Worm (Caenorhabditis elegans) whole organism, L1 larva: ENCODE data around the gene smf-1.

Experiments
- C04F5.9 ChIP-seq: sonication (generic microtip); optimal IDR thresholded peaks from 2 replicates; lab custom pipeline; 2016; ENCODE audit warnings: missing genetic modification characterization, missing compliant biosample characterization
- C16A3.4 ChIP-seq: fragments of 150-350 bp; optimal IDR thresholded peaks from 2 replicates; lab custom pipeline; 2014; ENCODE audit warnings: missing biosample characterization, missing genetic modification characterization
- C34B4.2 ChIP-seq: sonication (generic microtip); optimal IDR thresholded peaks from 2 replicates; lab custom pipeline; 2017; ENCODE audit warnings: mild to moderate bottlenecking, missing genetic modification characterization, missing compliant biosample characterization
- Y116A8C.19 ChIP-seq: sonication (generic microtip); optimal IDR thresholded peaks from 2 replicates; lab custom pipeline; 2016; ENCODE audit warnings: missing compliant biosample characterization, missing genetic modification characterization, borderline replicate concordance
- ama-1 ChIP-seq: fragments of 150-350 bp; optimal IDR thresholded peaks from 2 replicates; lab custom pipeline; 2014
- blmp-1 ChIP-seq: fragments of 150-350 bp; optimal IDR thresholded peaks from 2 replicates; lab custom pipeline; 2014; ENCODE audit warnings: missing biosample characterization, missing genetic modification characterization
- ceh-63 ChIP-seq: fragments of 200-800 bp; sonication (Bioruptor generic); optimal IDR thresholded peaks from 2 replicates; lab custom pipeline; 2018; ENCODE audit warnings: mild to moderate bottlenecking, missing genetic modification characterization, missing compliant biosample characterization
- ceh-82 ChIP-seq, 3 experiments: fragments of 150-350 bp in 1 of 3; sonication (generic microtip) in 2 of 3; optimal IDR thresholded peaks; 2 replicates each; lab custom pipeline; 2014 to 2017; ENCODE audit warnings: missing biosample characterization in 3 of 3, missing genetic modification characterization in 3 of 3
- ceh-88 ChIP-seq: fragments of 200-800 bp; sonication (Bioruptor generic); IDR thresholded peaks from 2 replicates; pipeline ENCODE4 v1.3.6; 2022; ENCODE audit warnings: missing genetic modification characterization, missing compliant biosample characterization
- dpl-1 ChIP-seq, 3 experiments: fragments of 150-350 bp in 2 of 3; sonication (generic microtip) in 1 of 3; optimal IDR thresholded peaks; 2 replicates each; lab custom pipeline; 2014 to 2017; ENCODE audit warnings: missing biosample characterization in 3 of 3, missing genetic modification characterization in 3 of 3, missing genetic modification reagents in 3 of 3
- elt-2 ChIP-seq: sonication (generic microtip); optimal IDR thresholded peaks from 2 replicates; lab custom pipeline; 2016; ENCODE audit warnings: missing genetic modification characterization, mild to moderate bottlenecking, inconsistent platforms, missing compliant biosample characterization, missing genetic modification reagents
- elt-3 ChIP-seq, 6 experiments: fragments of 150-350 bp in 1 of 6; sonication (generic microtip); optimal IDR thresholded peaks; 2 replicates each; lab custom pipeline; 2017 to 2018; ENCODE audit warnings: missing biosample characterization in 6 of 6, missing genetic modification characterization in 6 of 6, inconsistent platforms in 1 of 6
- fkh-10 ChIP-seq: sonication (generic microtip); optimal IDR thresholded peaks from 2 replicates; lab custom pipeline; 2017; ENCODE audit warnings: missing biosample characterization, missing genetic modification reagents, missing genetic modification characterization
- fkh-8 ChIP-seq: sonication (generic microtip); optimal IDR thresholded peaks from 2 replicates; lab custom pipeline; 2016; ENCODE audit warnings: mild to moderate bottlenecking, missing genetic modification characterization, missing compliant biosample characterization
- hpl-2 ChIP-seq: fragments of 150-350 bp; optimal IDR thresholded peaks from 2 replicates; lab custom pipeline; 2014; ENCODE audit warnings: missing biosample characterization, missing genetic modification reagents, missing genetic modification characterization
- irx-1 ChIP-seq: sonication (generic microtip); optimal IDR thresholded peaks from 2 replicates; lab custom pipeline; 2016; ENCODE audit warnings: missing genetic modification characterization, missing compliant biosample characterization
- isw-1 ChIP-seq: fragments of 200-800 bp; sonication (Bioruptor generic); IDR thresholded peaks from 2 replicates; pipeline ENCODE4 v1.3.6; 2022; ENCODE audit warnings: missing genetic modification characterization, missing compliant biosample characterization
- lin-14 ChIP-seq: fragments of 200-800 bp; sonication (Bioruptor generic); optimal IDR thresholded peaks from 2 replicates; lab custom pipeline; 2018; ENCODE audit warnings: mild to moderate bottlenecking, missing genetic modification characterization, moderate library complexity, missing compliant biosample characterization
- lin-15B ChIP-seq: fragments of 150-350 bp; sonication (generic microtip); optimal IDR thresholded peaks from 3 replicates; lab custom pipeline; 2014; ENCODE audit warnings: missing biosample characterization, missing genetic modification characterization
- lin-35 ChIP-seq, 2 experiments: fragments of 150-350 bp; optimal IDR thresholded peaks; 2 replicates each; lab custom pipeline; 2014; ENCODE audit warnings: missing biosample characterization in 2 of 2, missing genetic modification characterization in 2 of 2, missing genetic modification reagents in 2 of 2
- lin-39 ChIP-seq: fragments of 150-350 bp; optimal IDR thresholded peaks from 2 replicates; lab custom pipeline; 2014; ENCODE audit warnings: missing biosample characterization, missing genetic modification reagents, missing genetic modification characterization
- lir-3 ChIP-seq: sonication (generic microtip); optimal IDR thresholded peaks from 2 replicates; lab custom pipeline; 2016; ENCODE audit warnings: mild to moderate bottlenecking, missing genetic modification characterization, moderate library complexity, missing compliant biosample characterization; ENCODE audit not compliant: poor library complexity
- lsy-2 ChIP-seq, 2 experiments: fragments of 150-350 bp; optimal IDR thresholded peaks; 2 replicates each; lab custom pipeline; 2014; ENCODE audit warnings: missing biosample characterization in 2 of 2, missing genetic modification characterization in 2 of 2
- mab-9 ChIP-seq: fragments of 200-800 bp; sonication (Bioruptor generic); IDR thresholded peaks from 2 replicates; pipeline ENCODE4 v1.3.6; 2022; ENCODE audit warnings: missing genetic modification reagents, missing genetic modification characterization, missing compliant biosample characterization
- mep-1 ChIP-seq: fragments of 150-350 bp; optimal IDR thresholded peaks from 2 replicates; lab custom pipeline; 2014; ENCODE audit warnings: missing biosample characterization, missing genetic modification characterization
- nhr-19 ChIP-seq: fragments of 200-800 bp; sonication (Bioruptor generic); conservative IDR thresholded peaks from 2 replicates; pipeline ENCODE4 v1.3.6; 2022; ENCODE audit warnings: missing genetic modification characterization, missing compliant biosample characterization
- nhr-20 ChIP-seq: sonication (generic microtip); optimal IDR thresholded peaks from 2 replicates; lab custom pipeline; 2016; ENCODE audit warnings: mild to moderate bottlenecking, missing genetic modification characterization, missing compliant biosample characterization
- nhr-237 ChIP-seq: fragments of 150-350 bp; optimal IDR thresholded peaks from 2 replicates; lab custom pipeline; 2014; ENCODE audit warnings: missing biosample characterization, missing genetic modification characterization
- nhr-47 ChIP-seq: sonication (generic microtip); optimal IDR thresholded peaks from 2 replicates; lab custom pipeline; 2016; ENCODE audit warnings: mild to moderate bottlenecking, missing genetic modification characterization, moderate library complexity, missing compliant biosample characterization
- nhr-71 ChIP-seq: sonication (generic microtip); optimal IDR thresholded peaks from 2 replicates; lab custom pipeline; 2016; ENCODE audit warnings: mild to moderate bottlenecking, missing genetic modification characterization, moderate library complexity, missing compliant biosample characterization
- nhr-76 ChIP-seq: sonication (generic microtip); optimal IDR thresholded peaks from 2 replicates; lab custom pipeline; 2017; ENCODE audit warnings: missing biosample characterization, missing genetic modification characterization
- nhr-77 ChIP-seq: fragments of 150-350 bp; optimal IDR thresholded peaks from 2 replicates; lab custom pipeline; 2014; ENCODE audit warnings: missing biosample characterization, missing genetic modification characterization
- nhr-85 ChIP-seq: sonication (generic microtip); peaks from one replicate; lab custom pipeline; 2016; ENCODE audit warnings: missing genetic modification characterization, inconsistent platforms, missing compliant biosample characterization
- nhr-90 ChIP-seq: sonication (generic microtip); optimal IDR thresholded peaks from 2 replicates; lab custom pipeline; 2016; ENCODE audit warnings: mild to moderate bottlenecking, missing genetic modification characterization, missing compliant biosample characterization; ENCODE audit not compliant: poor library complexity
- pax-3 ChIP-seq: fragments of 200-800 bp; sonication (Bioruptor generic); optimal IDR thresholded peaks from 2 replicates; lab custom pipeline; 2018; ENCODE audit warnings: mild to moderate bottlenecking, missing genetic modification characterization, moderate library complexity, missing compliant biosample characterization
- rnt-1 ChIP-seq: sonication (generic microtip); optimal IDR thresholded peaks from 2 replicates; lab custom pipeline; 2016; ENCODE audit warnings: mild to moderate bottlenecking, missing genetic modification characterization, moderate library complexity, missing compliant biosample characterization
- skn-1 ChIP-seq: fragments of 150-350 bp; optimal IDR thresholded peaks from 2 replicates; lab custom pipeline; 2014; ENCODE audit warnings: missing biosample characterization, missing genetic modification characterization
- snpc-4 ChIP-seq: fragments of 150-350 bp; optimal IDR thresholded peaks from 2 replicates; lab custom pipeline; 2014; ENCODE audit warnings: missing biosample characterization, missing genetic modification characterization
- snu-23 ChIP-seq: sonication (generic microtip); optimal IDR thresholded peaks from 2 replicates; lab custom pipeline; 2016; ENCODE audit warnings: missing genetic modification characterization, missing compliant biosample characterization
- sup-37 ChIP-seq: fragments of 200-800 bp; sonication (Bioruptor generic); optimal IDR thresholded peaks from 2 replicates; lab custom pipeline; 2018; ENCODE audit warnings: mild to moderate bottlenecking, missing genetic modification characterization, missing compliant biosample characterization
- swsn-7 ChIP-seq: sonication (generic microtip); optimal IDR thresholded peaks from 2 replicates; lab custom pipeline; 2016; ENCODE audit warnings: missing genetic modification characterization, missing compliant biosample characterization
- tbx-2 ChIP-seq: sonication (generic microtip); optimal IDR thresholded peaks from 2 replicates; lab custom pipeline; 2016; ENCODE audit warnings: missing genetic modification characterization, missing compliant biosample characterization
- unc-130 ChIP-seq: fragments of 150-350 bp; optimal IDR thresholded peaks from 2 replicates; lab custom pipeline; 2017; ENCODE audit warnings: missing biosample characterization, missing genetic modification characterization, inconsistent platforms
- unc-62 ChIP-seq: fragments of 150-350 bp; optimal IDR thresholded peaks from 2 replicates; lab custom pipeline; 2014; ENCODE audit warnings: missing biosample characterization, missing genetic modification reagents, missing genetic modification characterization
- vab-15 ChIP-seq: sonication (generic microtip); optimal IDR thresholded peaks from 2 replicates; lab custom pipeline; 2017; ENCODE audit warnings: missing genotype, mild to moderate bottlenecking, missing genetic modification characterization, missing compliant biosample characterization
- zag-1 ChIP-seq: fragments of 150-350 bp; optimal IDR thresholded peaks from 2 replicates; lab custom pipeline; 2014; ENCODE audit warnings: missing biosample characterization, missing genetic modification characterization
- zip-4 ChIP-seq: fragments of 200-800 bp; sonication (Bioruptor generic); optimal IDR thresholded peaks from 2 replicates; lab custom pipeline; 2018; ENCODE audit warnings: mild to moderate bottlenecking, missing genetic modification characterization, moderate library complexity, missing compliant biosample characterization
- ztf-11 ChIP-seq, 2 experiments: sonication (generic microtip); optimal IDR thresholded peaks; 2 replicates each; lab custom pipeline; 2016 to 2017; ENCODE audit warnings: missing genetic modification characterization in 2 of 2, missing biosample characterization in 1 of 2, missing compliant biosample characterization in 1 of 2
- ztf-4 ChIP-seq: fragments of 150-350 bp; optimal IDR thresholded peaks from 2 replicates; lab custom pipeline; 2014; ENCODE audit warnings: missing biosample characterization, missing genetic modification characterization

The smf-1 gene

ce11 chrX:6750145-6750544, 27.3 kb upstream of the smf-1 start (continued):
- no peak for TF ChIP-seq ztf-11 (tag; optimal IDR thresholded peaks at IDR 0.05; lab: Kevin White, UChicago)
- peak; percentile 87 for TF ChIP-seq zip-4 (GFP tag; lab: Kevin White, UChicago)

ce11 chrX:6749124-6749822, 26.4 kb upstream of the smf-1 start:
- no peak for TF ChIP-seq snpc-4 (tag; lab: Kevin White, UChicago)
- TF ChIP-seq skn-1 (tag; lab: Kevin White, UChicago) = peak; percentile 35
- no peak for TF ChIP-seq isw-1 (GFP tag; lab: Robert Waterston, UW)
- TF ChIP-seq dpl-1 (GFP tag; optimal IDR thresholded peaks at IDR 0.05; lab: Kevin White, UChicago) = peak; percentile 12 to 29 (median 16)
- peak; percentile 73 for TF ChIP-seq blmp-1 (tag; lab: Kevin White, UChicago)
- no peak for TF ChIP-seq ceh-82 (tag; optimal IDR thresholded peaks at IDR 0.05; lab: Kevin White, UChicago)
- TF ChIP-seq vab-15 (tag; lab: Kevin White, UChicago) = peak; percentile 25
- no peak for TF ChIP-seq lin-15B (tag; lab: Kevin White, UChicago)
- TF ChIP-seq nhr-19 (GFP tag; lab: Robert Waterston, UW) = peak; percentile 89
- TF ChIP-seq lin-35 (GFP tag; optimal IDR thresholded peaks at IDR 0.05; lab: Kevin White, UChicago) = peak in 1 of 2 experiments; percentile 76
- peak; percentile 30 for TF ChIP-seq nhr-77
- peak; percentile 95 for TF ChIP-seq nhr-71
- 0 out of 2 replicates have a peak, but pooled peaks have one; percentile 18 for TF ChIP-seq mab-9 (GFP tag; lab: Robert Waterston, UW)
- TF ChIP-seq C16A3.4 (tag; lab: Kevin White, UChicago) = peak; percentile 49
- no peak for TF ChIP-seq fkh-8 (tag; lab: Kevin White, UChicago)
- peak; percentile 85 for TF ChIP-seq unc-130 (tag; lab: Kevin White, UChicago)
- TF ChIP-seq tbx-2 (tag; lab: Kevin White, UChicago) = peak; percentile 74
- peak; percentile 2 for TF ChIP-seq hpl-2
- peak; percentile 8 for TF ChIP-seq swsn-7 (tag; lab: Kevin White, UChicago)
- TF ChIP-seq elt-2 (tag; lab: Kevin White, UChicago) = peak; percentile 94
- peak; percentile 72 for TF ChIP-seq nhr-47 (tag; lab: Kevin White, UChicago)
- TF ChIP-seq zag-1 = no peak
- TF ChIP-seq ceh-63 (GFP tag; lab: Kevin White, UChicago) = no peak
- TF ChIP-seq lin-39 = no peak
- peak; percentile 9 for TF ChIP-seq irx-1 (tag; lab: Kevin White, UChicago)
- peak; percentile 41; the same call in 1 of the 2 replicates for TF ChIP-seq ceh-88 (GFP tag; lab: Robert Waterston, UW)
- no peak for TF ChIP-seq pax-3 (tag; lab: Kevin White, UChicago)
- peak; percentile 38 for TF ChIP-seq lir-3 (tag; lab: Kevin White, UChicago)
- TF ChIP-seq fkh-10 (GFP tag; lab: Kevin White, UChicago) = no peak
- no peak for TF ChIP-seq sup-37 (GFP tag; lab: Kevin White, UChicago)
- TF ChIP-seq lin-14 (GFP tag; lab: Kevin White, UChicago) = peak; percentile 88
- peak; percentile 44 for TF ChIP-seq rnt-1
- no peak for TF ChIP-seq C04F5.9
- TF ChIP-seq nhr-237 = no peak
- peak; percentile 32 for TF ChIP-seq mep-1
- no peak for TF ChIP-seq unc-62 (GFP tag; lab: Kevin White, UChicago)
- TF ChIP-seq elt-3 (tag; optimal IDR thresholded peaks at IDR 0.05; lab: Kevin White, UChicago) = peak in 4 of 6 experiments; percentile 62 to 94 (median 77)
- peak; percentile 75 for TF ChIP-seq nhr-90
- no peak for TF ChIP-seq Y116A8C.19 (tag; lab: Kevin White, UChicago)
- TF ChIP-seq lsy-2 (tag; optimal IDR thresholded peaks at IDR 0.05; lab: Kevin White, UChicago) = peak; percentile 31 to 43
- TF ChIP-seq nhr-85 (tag; lab: Kevin White, UChicago) = peak; percentile 96
- no peak for TF ChIP-seq zip-4 (GFP tag; lab: Kevin White, UChicago)
- TF ChIP-seq ama-1 = no peak
- TF ChIP-seq nhr-20 (tag; lab: Kevin White, UChicago) = peak; percentile 97
- peak; percentile 76 for TF ChIP-seq snu-23 (GFP tag; lab: Kevin White, UChicago)
- TF ChIP-seq nhr-76 (tag; lab: Kevin White, UChicago) = no peak
- peak; percentile 85 for TF ChIP-seq ztf-4
- no peak for TF ChIP-seq C34B4.2 (tag; lab: Kevin White, UChicago)
